Fruit fly (Drosophila melanogaster) whole organism, embryonic: ENCODE measurements around the gene CG9747.

Source experiments
- ATbp ChIP-seq: fragments of 200-800 bp; sonication (Bioruptor generic); optimal IDR thresholded peaks from 2 replicates; lab custom pipeline; 2017; ENCODE audit warnings: missing biosample characterization, mild to moderate bottlenecking, missing genetic modification characterization, missing genetic modification reagents
- Asciz ChIP-seq: fragments of 200-800 bp; sonication (Bioruptor generic); optimal IDR thresholded peaks from 2 replicates; lab custom pipeline; 2017; ENCODE audit warnings: missing biosample characterization, mild to moderate bottlenecking, missing genetic modification characterization, missing genetic modification reagents
- B-H1 ChIP-seq: fragments of 200-800 bp; sonication (Bioruptor generic); IDR thresholded peaks from 3 replicates; pipeline ENCODE4 v1.3.6; 2022; ENCODE audit warnings: missing biosample characterization, missing genetic modification characterization
- CG10321 ChIP-seq: fragments of 200-800 bp; sonication (Bioruptor generic); IDR thresholded peaks from 2 replicates; pipeline ENCODE4 v1.3.6; 2022; ENCODE audit warnings: missing biosample characterization, missing genetic modification characterization
- CG11093 ChIP-seq: fragments of 200-800 bp; sonication (Bioruptor generic); IDR thresholded peaks from 3 replicates; pipeline ENCODE4 v1.3.6; 2022; ENCODE audit warnings: missing biosample characterization, missing genetic modification characterization
- CG11398 ChIP-seq: fragments of 200-800 bp; sonication (Bioruptor generic); optimal IDR thresholded peaks from 2 replicates; lab custom pipeline; 2016; ENCODE audit warnings: missing biosample characterization, missing genetic modification characterization
- CG14965 ChIP-seq: fragments of 200-800 bp; sonication (Bioruptor generic); optimal IDR thresholded peaks from 2 replicates; lab custom pipeline; 2016; ENCODE audit warnings: missing biosample characterization, missing genetic modification characterization, borderline replicate concordance
- CG15696 ChIP-seq: fragments of 200-800 bp; sonication (Bioruptor generic); optimal IDR thresholded peaks from 2 replicates; lab custom pipeline; 2019; ENCODE audit warnings: missing biosample characterization, mild to moderate bottlenecking, missing genetic modification characterization, moderate library complexity
- CG17385 ChIP-seq: fragments of 200-800 bp; sonication (Bioruptor generic); optimal IDR thresholded peaks from 3 replicates; lab custom pipeline; 2018; ENCODE audit warnings: missing biosample characterization, mild to moderate bottlenecking, missing genetic modification characterization
- CG17612 ChIP-seq: fragments of 200-800 bp; sonication (Bioruptor generic); IDR thresholded peaks from 2 replicates; pipeline ENCODE4 v1.3.6; 2022; ENCODE audit warnings: missing biosample characterization, missing genetic modification characterization
- CG17802 ChIP-seq: fragments of 200-800 bp; sonication (Bioruptor generic); optimal IDR thresholded peaks from 2 replicates; lab custom pipeline; 2018; ENCODE audit warnings: missing biosample characterization, mild to moderate bottlenecking, missing genetic modification characterization, moderate library complexity
- CG18599 ChIP-seq: fragments of 200-800 bp; sonication (Bioruptor generic); optimal IDR thresholded peaks from 3 replicates; lab custom pipeline; 2017; ENCODE audit warnings: missing biosample characterization, missing genetic modification characterization, mild to moderate bottlenecking, moderate library complexity, missing genetic modification reagents
- CG18619 ChIP-seq: fragments of 200-800 bp; sonication (Bioruptor generic); optimal IDR thresholded peaks from 3 replicates; lab custom pipeline; 2017; ENCODE audit warnings: missing biosample characterization, mild to moderate bottlenecking, missing genetic modification characterization
- CG2199 ChIP-seq: fragments of 200-800 bp; sonication (Bioruptor generic); IDR thresholded peaks from 3 replicates; pipeline ENCODE4 v1.3.6; 2022; ENCODE audit warnings: missing biosample characterization, missing genetic modification characterization
- CG3407 ChIP-seq: fragments of 200-800 bp; sonication (Bioruptor generic); optimal IDR thresholded peaks from 2 replicates; lab custom pipeline; 2018; ENCODE audit warnings: missing biosample characterization, mild to moderate bottlenecking, missing genetic modification characterization
- CG3847 ChIP-seq: fragments of 200-800 bp; sonication (Bioruptor generic); IDR thresholded peaks from 2 replicates; pipeline ENCODE4 v1.3.6; 2022; ENCODE audit warnings: missing biosample characterization, missing genetic modification characterization
- CG4360 ChIP-seq: fragments of 200-800 bp; sonication (Bioruptor generic); IDR thresholded peaks from 2 replicates; pipeline ENCODE4 v1.3.6; 2022; ENCODE audit warnings: missing biosample characterization, missing genetic modification characterization
- CG5245 ChIP-seq: fragments of 200-800 bp; sonication (Bioruptor generic); optimal IDR thresholded peaks from 3 replicates; lab custom pipeline; 2016; ENCODE audit warnings: missing biosample characterization, missing genetic modification characterization
- Camta ChIP-seq: fragments of 200-800 bp; sonication (Bioruptor generic); optimal IDR thresholded peaks from 2 replicates; lab custom pipeline; 2016; ENCODE audit warnings: missing biosample characterization, missing genetic modification characterization
- D ChIP-seq, 2 experiments: fragments of 200-800 bp in 1 of 2; fragments of >200 bp in 1 of 2; sonication (Bioruptor generic) in 1 of 2; optimal IDR thresholded peaks; 2 replicates in 1 of 2; 3 replicates in 1 of 2; lab custom pipeline; 2017; ENCODE audit warnings: mild to moderate bottlenecking in 1 of 2, missing biosample characterization in 1 of 2, missing genetic modification characterization in 1 of 2, missing genetic modification reagents in 1 of 2
- Dip2 ChIP-seq: fragments of 200-800 bp; sonication (Bioruptor generic); IDR thresholded peaks from 2 replicates; pipeline ENCODE4 v1.3.6; 2022; ENCODE audit warnings: missing biosample characterization, missing genetic modification characterization
- E2f1 ChIP-seq: fragments of 200-800 bp; sonication (Bioruptor generic); IDR thresholded peaks from 2 replicates; pipeline ENCODE4 v1.3.6; 2022; ENCODE audit warnings: missing biosample characterization, missing genetic modification characterization
- Fer2 ChIP-seq: fragments of 200-800 bp; sonication (Bioruptor generic); optimal IDR thresholded peaks from 2 replicates; lab custom pipeline; 2018; ENCODE audit warnings: missing biosample characterization, mild to moderate bottlenecking, missing genetic modification characterization, moderate library complexity
- Fer3 ChIP-seq: fragments of 200-800 bp; sonication (Bioruptor generic); optimal IDR thresholded peaks from 2 replicates; lab custom pipeline; 2018; ENCODE audit warnings: missing biosample characterization, mild to moderate bottlenecking, missing genetic modification characterization, moderate library complexity
- H15 ChIP-seq: fragments of 200-800 bp; sonication (Bioruptor generic); IDR thresholded peaks from 3 replicates; pipeline ENCODE4 v1.3.6; 2022; ENCODE audit warnings: missing biosample characterization, missing genetic modification characterization
- HLH4C ChIP-seq: fragments of 200-800 bp; sonication (Bioruptor generic); IDR thresholded peaks from 3 replicates; pipeline ENCODE4 v1.3.6; 2022; ENCODE audit warnings: missing biosample characterization, missing genetic modification characterization; ENCODE audit not compliant: partially characterized antibody
- MTF-1 ChIP-seq: fragments of 200-800 bp; sonication (Bioruptor generic); optimal IDR thresholded peaks from 2 replicates; lab custom pipeline; 2018; ENCODE audit warnings: missing biosample characterization, mild to moderate bottlenecking, missing genetic modification characterization, borderline replicate concordance
- Myb ChIP-seq: fragments of 200-800 bp; sonication (Bioruptor generic); optimal IDR thresholded peaks from 2 replicates; lab custom pipeline; 2016; ENCODE audit warnings: missing biosample characterization, missing genetic modification characterization
- NK7.1 ChIP-seq: fragments of 200-800 bp; sonication (Bioruptor generic); optimal IDR thresholded peaks from 3 replicates; lab custom pipeline; 2016; ENCODE audit warnings: missing biosample characterization, missing genetic modification characterization
- Sry-δ ChIP-seq: fragments of 200-800 bp; sonication (Bioruptor generic); optimal IDR thresholded peaks from 2 replicates; lab custom pipeline; 2016; ENCODE audit warnings: missing biosample characterization, missing genetic modification characterization
- Stat92E ChIP-seq, 3 experiments: fragments of >200 bp in 2 of 3; fragments of 200-800 bp in 1 of 3; sonication (Bioruptor generic) in 1 of 3; optimal IDR thresholded peaks; 2 replicates each; lab custom pipeline; 2017 to 2019; ENCODE audit warnings: missing biosample characterization in 3 of 3, missing genetic modification characterization in 3 of 3, mild to moderate bottlenecking in 1 of 3, moderate library complexity in 1 of 3
- Xbp1 ChIP-seq: fragments of 200-800 bp; sonication (Bioruptor generic); optimal IDR thresholded peaks from 3 replicates; lab custom pipeline; 2016; ENCODE audit warnings: missing biosample characterization, mild to moderate bottlenecking, missing genetic modification characterization
- amos ChIP-seq: fragments of 200-800 bp; sonication (Bioruptor generic); IDR thresholded peaks from 2 replicates; pipeline ENCODE4 v1.3.6; 2022; ENCODE audit warnings: missing biosample characterization, missing genetic modification characterization; ENCODE audit not compliant: partially characterized antibody
- bab2 ChIP-seq: fragments of 200-800 bp; sonication (Bioruptor generic); optimal IDR thresholded peaks from 2 replicates; lab custom pipeline; 2016; ENCODE audit warnings: missing biosample characterization, missing genetic modification characterization
- crol ChIP-seq: fragments of 200-800 bp; sonication (Bioruptor generic); IDR thresholded peaks from 2 replicates; pipeline ENCODE4 v1.3.6; 2022; ENCODE audit warnings: missing biosample characterization, missing genetic modification characterization
- dimm ChIP-seq: fragments of 200-800 bp; sonication (Bioruptor generic); IDR thresholded peaks from 2 replicates; pipeline ENCODE4 v1.3.6; 2022; ENCODE audit warnings: missing biosample characterization, missing genetic modification characterization
- dysf ChIP-seq: fragments of 200-800 bp; sonication (Bioruptor generic); IDR thresholded peaks from 3 replicates; pipeline ENCODE4 v1.3.6; 2022; ENCODE audit warnings: missing biosample characterization, missing genetic modification characterization
- fd3F ChIP-seq: fragments of 200-800 bp; sonication (Bioruptor generic); optimal IDR thresholded peaks from 2 replicates; lab custom pipeline; 2018; ENCODE audit warnings: missing biosample characterization, mild to moderate bottlenecking, missing genetic modification characterization, moderate library complexity
- gem ChIP-seq: fragments of 200-800 bp; sonication (Bioruptor generic); optimal IDR thresholded peaks from 2 replicates; lab custom pipeline; 2019; ENCODE audit warnings: missing biosample characterization, mild to moderate bottlenecking, missing genetic modification characterization, moderate library complexity
- ham ChIP-seq: fragments of 200-800 bp; sonication (Bioruptor generic); IDR thresholded peaks from 2 replicates; pipeline ENCODE4 v1.3.6; 2022; ENCODE audit warnings: missing biosample characterization, missing genetic modification characterization
- hb ChIP-seq: fragments of 200-800 bp; sonication (Bioruptor generic); IDR thresholded peaks from 3 replicates; pipeline ENCODE4 v1.3.6; 2022; ENCODE audit warnings: missing biosample characterization, missing genetic modification characterization; ENCODE audit not compliant: partially characterized antibody
- inv ChIP-seq: fragments of 200-800 bp; sonication (Bioruptor generic); IDR thresholded peaks from 2 replicates; pipeline ENCODE4 v1.3.6; 2022; ENCODE audit warnings: missing biosample characterization, missing genetic modification characterization; ENCODE audit not compliant: partially characterized antibody
- kni ChIP-seq: fragments of 200-800 bp; sonication (Bioruptor generic); optimal IDR thresholded peaks from 3 replicates; lab custom pipeline; 2017; ENCODE audit warnings: mild to moderate bottlenecking, missing biosample characterization, missing genetic modification reagents, missing genetic modification characterization
- lmd ChIP-seq: fragments of 200-800 bp; sonication (Bioruptor generic); IDR thresholded peaks from 2 replicates; pipeline ENCODE4 v1.3.6; 2022; ENCODE audit warnings: missing biosample characterization, missing genetic modification characterization
- luna ChIP-seq: fragments of 200-800 bp; sonication (Bioruptor generic); optimal IDR thresholded peaks from 2 replicates; lab custom pipeline; 2016; ENCODE audit warnings: missing biosample characterization, missing genetic modification characterization
- pfk ChIP-seq: fragments of 200-800 bp; sonication (Bioruptor generic); optimal IDR thresholded peaks from 2 replicates; lab custom pipeline; 2018; ENCODE audit warnings: missing biosample characterization, mild to moderate bottlenecking, missing genetic modification characterization, moderate library complexity
- sisA ChIP-seq: fragments of 200-800 bp; sonication (Bioruptor generic); IDR thresholded peaks from 2 replicates; pipeline ENCODE4 v1.3.6; 2022; ENCODE audit warnings: missing biosample characterization, missing genetic modification characterization
- sob ChIP-seq: fragments of 200-800 bp; sonication (Bioruptor generic); IDR thresholded peaks from 2 replicates; pipeline ENCODE4 v1.3.6; 2022; ENCODE audit warnings: missing biosample characterization, missing genetic modification characterization
- ssp ChIP-seq: fragments of 200-800 bp; sonication (Bioruptor generic); IDR thresholded peaks from 2 replicates; pipeline ENCODE4 v1.3.6; 2022; ENCODE audit warnings: missing biosample characterization, missing genetic modification characterization
- tx ChIP-seq: fragments of 200-800 bp; sonication (Bioruptor generic); optimal IDR thresholded peaks from 2 replicates; lab custom pipeline; 2016; ENCODE audit warnings: missing biosample characterization, missing genetic modification characterization
- unpg ChIP-seq: fragments of 200-800 bp; sonication (Bioruptor generic); optimal IDR thresholded peaks from 3 replicates; lab custom pipeline; 2018; ENCODE audit warnings: missing biosample characterization, mild to moderate bottlenecking, missing genetic modification characterization, moderate library complexity

The CG9747 gene

dm6 chr3R:30222236-30222635, 31.2 kb upstream of the CG9747 start (continued):
- TF ChIP-seq ATbp (GFP tag; lab: Kevin White, UChicago), result no peak
- TF ChIP-seq HLH4C (GFP tag; lab: Robert Waterston, UW), result no peak
- no peak for TF ChIP-seq CG17802 (tag; lab: Kevin White, UChicago)
- TF ChIP-seq ham, result no peak
- TF ChIP-seq hb, result no peak
- no peak for TF ChIP-seq B-H1 (GFP tag; lab: Robert Waterston, UW)
- no peak for TF ChIP-seq CG3847 (GFP tag; lab: Robert Waterston, UW)
- TF ChIP-seq D (optimal IDR thresholded peaks at IDR 0.05; lab: Kevin White, UChicago), result no peak
- TF ChIP-seq D (GFP tag; optimal IDR thresholded peaks at IDR 0.05; lab: Kevin White, UChicago), result no peak
- TF ChIP-seq lmd, result no peak
- peak; percentile 41 for TF ChIP-seq unpg
- no peak for TF ChIP-seq E2f1 (GFP tag; lab: Robert Waterston, UW)
- TF ChIP-seq ssp (GFP tag; lab: Robert Waterston, UW), result no peak
- TF ChIP-seq CG10321 (GFP tag; lab: Robert Waterston, UW), result no peak
- TF ChIP-seq CG14965 (GFP tag; lab: Kevin White, UChicago), result no peak
- TF ChIP-seq Asciz (GFP tag; lab: Kevin White, UChicago), result no peak
- no peak for TF ChIP-seq CG11398 (GFP tag; lab: Kevin White, UChicago)
- TF ChIP-seq dimm (GFP tag; lab: Robert Waterston, UW), result no peak
- TF ChIP-seq crol (GFP tag; lab: Robert Waterston, UW), result no peak
- no peak for TF ChIP-seq bab2 (GFP tag; lab: Kevin White, UChicago)
- TF ChIP-seq CG18619 (GFP tag; lab: Kevin White, UChicago), result no peak
- no peak for TF ChIP-seq CG5245 (GFP tag; lab: Kevin White, UChicago)
- no peak for TF ChIP-seq Myb (GFP tag; lab: Kevin White, UChicago)
- TF ChIP-seq Fer2 (tag; lab: Kevin White, UChicago), result no peak
- TF ChIP-seq Dip2 (GFP tag; lab: Robert Waterston, UW), result no peak
- no peak for TF ChIP-seq inv
- TF ChIP-seq CG17385, result no peak
- TF ChIP-seq CG2199 (GFP tag; lab: Robert Waterston, UW), result no peak
- no peak for TF ChIP-seq fd3F (GFP tag; lab: Kevin White, UChicago)
- no peak for TF ChIP-seq CG17612 (GFP tag; lab: Robert Waterston, UW)
- TF ChIP-seq CG11093, result no peak
- no peak for TF ChIP-seq Fer3
- TF ChIP-seq gem, result peak; percentile 56
- 0 out of 3 replicates have a peak, but pooled peaks have one; percentile 6 for TF ChIP-seq dysf (GFP tag; lab: Robert Waterston, UW)
- no peak for TF ChIP-seq tx (GFP tag; lab: Kevin White, UChicago)
- TF ChIP-seq sob, result no peak
- no peak for TF ChIP-seq Stat92E (GFP tag; optimal IDR thresholded peaks at IDR 0.05; lab: Kevin White, UChicago)
- no peak for TF ChIP-seq pfk (GFP tag; lab: Kevin White, UChicago)
- no peak for TF ChIP-seq CG3407
- TF ChIP-seq Sry-δ (GFP tag; lab: Kevin White, UChicago), result no peak
- no peak for TF ChIP-seq amos (GFP tag; lab: Robert Waterston, UW)
- no peak for TF ChIP-seq luna (GFP tag; lab: Kevin White, UChicago)
- TF ChIP-seq NK7.1 (GFP tag; lab: Kevin White, UChicago), result no peak
- TF ChIP-seq Camta (GFP tag; lab: Kevin White, UChicago), result no peak
- TF ChIP-seq kni (GFP tag; lab: Kevin White, UChicago), result no peak
- 0 out of 3 replicates have a peak, but pooled peaks have one; percentile 14 for TF ChIP-seq H15 (GFP tag; lab: Robert Waterston, UW)
- no peak for TF ChIP-seq sisA (GFP tag; lab: Robert Waterston, UW)
- TF ChIP-seq CG18599 (GFP tag; lab: Kevin White, UChicago), result peak; percentile 9
- no peak for TF ChIP-seq CG4360 (GFP tag; lab: Robert Waterston, UW)
- TF ChIP-seq CG15696 (tag; lab: Kevin White, UChicago), result no peak
- TF ChIP-seq MTF-1 (GFP tag; lab: Kevin White, UChicago), result no peak
- peak; percentile 33 for TF ChIP-seq Xbp1 (GFP tag; lab: Kevin White, UChicago)
